In genomic region chrX:3049233-3049632, ce11 we compare ENCODE assay signal across 1 worm cellular context.
TF ChIP-seq lines count a peak whose summit lies in the region.

No protein-coding gene starts in this region.

TF ChIP-seq in whole organism, L1 larva, 84 proteins besides CTCF, POLR2A, EP300 and RAD21 (continued from another document):
- TF ChIP-seq ets-5 (GFP tag; IDR thresholded peaks at IDR 0.05; lab: Robert Waterston, UW) (no peak), elt-3 (tag; optimal IDR thresholded peaks at IDR 0.05; lab: Kevin White, UChicago) (no peak), tbx-2 (tag; optimal IDR thresholded peaks at IDR 0.05; lab: Kevin White, UChicago) (peak; percentile 47), lin-14 (GFP tag; optimal IDR thresholded peaks at IDR 0.05; lab: Kevin White, UChicago) (peak; percentile 86), dpl-1 (GFP tag; optimal IDR thresholded peaks at IDR 0.05; lab: Kevin White, UChicago) (peak in 1 of 3 experiments; percentile 6), snu-23 (GFP tag; optimal IDR thresholded peaks at IDR 0.05; lab: Kevin White, UChicago) (peak; percentile 51), unc-86 (tag; optimal IDR thresholded peaks at IDR 0.05; lab: Kevin White, UChicago) (peak; percentile 41), xbp-1 (tag; optimal IDR thresholded peaks at IDR 0.05; lab: Kevin White, UChicago) (peak; percentile 28)
TF ChIP-seq in whole organism, L1 larva: peak in this region for 22.
